Fruit fly (Drosophila melanogaster) whole organism, larva: ENCODE data around the gene alpha-Man-IIa.

Experiments used
- noc ChIP-seq: fragments of 200-800 bp; sonication (Bioruptor generic); optimal IDR thresholded peaks from 3 replicates; lab custom pipeline; 2019; ENCODE audit warnings: missing biosample characterization, mild to moderate bottlenecking, missing genetic modification characterization, moderate library complexity

The alpha-Man-IIa gene

DNA sequence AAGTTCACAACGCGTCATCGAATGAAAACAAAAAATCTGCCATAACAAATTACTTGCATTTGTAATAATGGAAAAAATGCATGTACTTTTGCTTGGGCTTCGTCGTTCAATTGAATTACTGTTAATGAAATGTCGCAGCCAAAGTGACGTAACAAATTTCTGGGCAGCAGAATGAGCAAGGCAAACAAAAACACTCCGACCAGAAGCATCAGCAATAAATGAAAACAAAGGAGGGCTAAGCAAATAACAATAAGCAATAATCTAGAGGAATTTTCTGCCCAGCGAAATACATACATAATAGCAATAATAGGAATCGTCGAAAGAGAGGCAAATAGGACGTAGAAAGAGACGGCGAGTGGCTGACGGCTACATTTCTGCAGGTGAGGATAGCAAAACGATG is 10.0 kb downstream of the alpha-Man-IIa start:
- TF ChIP-seq noc (tag; lab: Kevin White, UChicago) = no peak

DNA sequence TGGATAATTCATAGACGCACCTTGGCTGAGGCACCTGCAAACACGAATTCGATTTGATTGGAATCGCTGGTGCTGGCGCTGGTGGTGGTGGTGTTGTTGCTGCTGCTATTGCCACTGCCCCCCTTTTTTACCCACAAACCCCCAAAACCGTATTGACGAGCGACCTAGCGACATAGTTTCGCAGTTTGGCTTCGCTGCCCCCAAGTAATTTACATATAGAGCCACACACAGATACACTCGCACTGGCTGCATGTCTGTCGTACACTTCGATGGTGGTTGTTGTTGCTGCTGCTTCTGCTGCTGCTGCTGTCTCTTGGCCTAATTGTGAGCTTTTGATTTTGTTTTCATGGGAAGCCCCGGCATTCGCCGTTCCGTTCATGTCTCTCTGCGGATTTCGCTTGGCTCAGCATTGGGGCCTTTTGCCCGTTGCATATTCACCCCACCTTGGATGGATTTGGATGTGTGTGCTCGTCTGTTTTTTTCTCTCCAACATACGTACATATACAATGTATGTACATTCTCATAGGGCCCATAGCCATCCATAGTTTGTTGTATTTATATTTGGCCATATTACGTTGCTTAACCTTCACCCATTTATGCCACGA is 11.8 kb downstream of the alpha-Man-IIa start:
- no peak for TF ChIP-seq noc (tag; lab: Kevin White, UChicago)

DNA sequence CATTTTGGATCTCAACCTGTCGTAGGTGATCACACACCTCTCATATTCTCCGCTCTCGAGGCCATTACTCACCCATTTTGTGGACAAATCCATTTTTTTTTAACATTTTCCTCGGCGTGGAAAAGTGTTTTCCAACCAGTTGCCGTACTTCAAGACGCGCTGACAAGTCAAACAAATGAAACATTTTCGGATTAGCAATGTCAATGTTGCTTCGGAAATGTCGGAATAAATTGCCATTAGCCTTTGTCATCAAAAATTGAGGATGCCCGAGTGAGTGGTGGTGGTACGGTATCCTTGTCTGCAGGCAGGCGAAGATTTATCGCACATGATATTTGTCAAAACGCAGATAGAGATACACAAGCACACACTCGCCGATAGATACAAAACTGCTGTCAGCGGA is 15.0 kb downstream of the alpha-Man-IIa start:
- no peak for TF ChIP-seq noc (tag; lab: Kevin White, UChicago)

DNA sequence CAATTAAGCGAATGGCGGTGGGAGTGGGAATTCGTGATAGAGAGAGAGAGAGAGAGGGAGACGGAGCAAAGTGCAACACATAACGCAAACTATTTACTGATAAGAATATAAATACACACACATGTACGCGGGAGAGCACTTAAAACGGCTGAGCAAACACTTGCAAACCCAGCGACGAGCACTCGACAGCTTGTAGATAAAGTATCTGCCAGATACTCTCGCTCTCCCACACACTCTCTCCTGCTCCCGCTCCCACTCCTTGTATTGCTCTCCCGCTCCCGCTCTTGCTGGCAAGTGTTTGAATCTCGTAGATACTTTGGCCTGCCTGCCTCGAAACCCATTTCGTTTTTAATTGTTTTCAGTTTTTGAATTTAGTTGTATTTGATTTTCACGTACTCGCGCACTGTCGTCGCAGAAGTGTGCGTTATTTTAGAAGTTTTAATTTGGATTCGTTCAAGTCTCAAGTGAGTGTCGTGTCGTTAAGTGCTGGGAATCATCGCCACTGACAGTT is 15.9 kb downstream of the alpha-Man-IIa start:
- TF ChIP-seq noc (tag; lab: Kevin White, UChicago) = no peak

DNA sequence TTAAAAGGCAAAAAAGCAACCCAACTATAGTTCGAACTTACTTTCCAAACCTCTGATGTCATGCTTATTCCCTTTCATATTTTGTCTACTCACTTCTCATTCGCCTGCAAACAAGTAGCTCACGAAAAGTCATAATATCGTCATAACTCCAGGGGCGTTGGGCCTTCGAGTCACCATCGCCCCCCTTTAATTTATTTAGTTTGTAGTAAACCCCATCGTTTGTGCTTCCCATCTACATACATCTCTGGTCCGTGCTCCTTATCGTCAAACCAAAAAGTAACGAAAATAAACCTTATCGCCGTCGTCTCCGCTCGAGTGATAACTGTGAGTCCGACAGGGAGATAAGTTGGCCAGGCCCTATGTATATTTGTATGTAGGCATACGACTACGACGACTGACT is 16.6 kb downstream of the alpha-Man-IIa start:
- peak; percentile 90 for TF ChIP-seq noc (tag; lab: Kevin White, UChicago)

DNA sequence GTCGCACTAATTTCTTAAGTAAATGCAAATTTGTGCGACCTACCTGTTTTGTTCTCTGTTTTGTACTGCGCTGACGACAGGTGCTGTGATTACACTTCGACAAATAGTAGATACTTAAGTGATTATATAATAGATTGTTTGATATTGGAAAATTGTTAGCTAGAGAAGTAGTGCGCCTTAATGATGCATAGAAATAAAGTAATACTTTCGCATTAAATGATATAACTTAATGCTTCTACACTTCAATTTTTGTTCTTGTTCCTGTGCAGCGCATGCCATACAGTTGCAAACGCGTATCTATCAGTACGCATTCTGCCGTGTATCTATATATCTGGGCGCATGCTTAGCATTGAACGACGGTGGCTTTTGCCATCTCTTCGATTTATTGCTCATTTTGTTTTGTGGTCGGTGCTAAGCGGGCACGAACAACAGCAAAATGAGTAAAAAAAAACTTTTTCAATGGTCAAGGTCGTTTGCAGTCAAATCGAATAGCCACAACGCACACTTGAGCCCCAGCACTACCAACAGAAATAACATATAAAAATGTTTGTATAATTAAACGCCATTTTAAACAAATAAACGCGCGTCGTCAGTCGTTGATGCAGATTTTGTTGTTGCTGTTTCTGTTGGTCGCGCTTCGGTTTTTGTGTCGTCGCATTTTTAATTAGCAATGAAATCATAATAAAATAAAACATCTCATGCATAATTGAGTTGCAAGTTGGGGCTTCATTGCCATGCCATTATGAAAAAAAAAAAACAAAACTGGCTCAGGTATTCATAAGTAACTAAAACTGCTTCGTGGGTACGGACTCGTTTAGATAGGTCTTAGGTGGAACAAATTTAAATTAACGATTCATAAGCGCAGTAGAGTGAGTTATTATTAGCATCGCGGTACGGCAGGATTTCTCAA is 18.3 kb downstream of the alpha-Man-IIa start:
- TF ChIP-seq noc (tag; lab: Kevin White, UChicago) = peak; percentile 78

DNA sequence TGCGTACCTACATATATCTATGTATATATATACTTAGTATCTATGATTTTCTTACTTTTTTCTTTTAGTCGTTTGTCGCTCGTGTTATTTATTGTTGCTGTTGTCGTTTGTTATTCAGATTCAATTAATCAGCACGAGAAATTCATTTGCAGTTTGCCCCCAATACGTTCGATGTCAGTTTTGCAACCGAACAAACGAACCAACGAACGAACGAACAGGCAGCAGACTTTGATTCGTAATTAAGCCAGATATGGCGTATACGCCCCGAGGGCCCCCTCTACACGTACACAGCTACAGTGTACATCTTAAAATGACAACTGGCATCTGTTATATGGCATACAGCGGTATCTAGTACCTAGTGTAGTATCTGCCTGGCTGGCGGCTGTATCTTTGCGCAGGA is 20.9 kb downstream of the alpha-Man-IIa start:
- no peak for TF ChIP-seq noc (tag; lab: Kevin White, UChicago)

DNA sequence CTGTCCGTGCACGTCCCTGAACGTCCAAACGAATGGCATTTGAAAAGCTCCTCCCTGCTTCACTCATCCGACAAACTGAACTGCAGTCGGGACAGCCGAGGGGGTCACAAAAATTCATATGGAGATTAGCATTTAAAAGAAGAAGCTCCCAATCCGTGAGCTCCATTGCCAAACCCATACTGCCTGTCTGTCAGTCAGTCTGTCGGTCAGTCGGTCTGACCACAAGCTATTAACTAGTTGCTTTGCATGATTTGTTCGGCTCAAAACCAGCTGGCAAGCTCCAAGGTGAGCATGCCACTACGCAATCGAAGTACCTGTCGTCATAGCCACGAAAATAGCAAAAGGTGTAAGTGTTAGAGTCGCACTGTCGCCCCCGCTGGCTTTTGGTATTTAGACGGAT is 21.4 kb downstream of the alpha-Man-IIa start:
- TF ChIP-seq noc (tag; lab: Kevin White, UChicago) = no peak

DNA sequence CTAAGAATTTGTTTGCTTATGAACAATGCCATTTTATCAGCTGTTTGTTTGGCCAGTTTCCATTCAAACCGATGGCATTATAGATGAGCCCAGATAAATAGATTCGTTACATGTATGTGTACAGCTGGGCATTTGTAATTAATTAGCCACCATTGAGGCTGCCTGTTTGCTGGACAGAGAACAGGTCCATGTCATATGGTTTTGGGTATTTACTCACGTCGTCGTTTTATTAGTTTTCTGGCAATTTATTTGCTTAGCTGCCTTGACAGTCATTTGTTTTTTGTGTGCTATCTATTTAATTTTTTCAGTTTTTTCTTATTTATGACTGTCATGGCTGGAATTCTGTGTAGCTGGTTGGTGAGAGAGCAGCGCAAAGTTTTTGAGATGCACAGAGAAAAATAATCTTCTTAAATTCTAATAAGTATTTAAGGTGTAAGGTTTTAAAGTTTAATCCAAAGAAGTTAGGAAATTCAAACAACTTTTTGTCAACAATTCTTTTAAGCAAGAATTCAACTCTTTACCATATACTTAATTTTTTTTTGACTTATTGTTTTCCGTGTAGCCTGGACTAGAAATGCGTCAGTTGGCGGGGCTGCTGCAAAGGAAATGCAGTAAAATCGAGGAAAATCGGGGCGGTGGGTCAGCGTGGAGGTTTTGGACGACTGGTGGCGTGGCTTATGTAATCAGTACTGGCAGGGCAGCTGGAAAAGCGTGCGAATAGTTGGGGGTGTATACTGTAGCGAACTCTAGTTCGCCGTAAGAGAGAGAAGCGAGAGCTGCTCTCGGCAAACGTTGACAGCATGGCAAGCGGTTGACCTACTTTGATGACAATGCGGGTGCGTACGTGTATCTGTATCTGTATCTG is 22.4 kb downstream of the alpha-Man-IIa start:
- TF ChIP-seq noc (tag; lab: Kevin White, UChicago) = peak; percentile 91

DNA sequence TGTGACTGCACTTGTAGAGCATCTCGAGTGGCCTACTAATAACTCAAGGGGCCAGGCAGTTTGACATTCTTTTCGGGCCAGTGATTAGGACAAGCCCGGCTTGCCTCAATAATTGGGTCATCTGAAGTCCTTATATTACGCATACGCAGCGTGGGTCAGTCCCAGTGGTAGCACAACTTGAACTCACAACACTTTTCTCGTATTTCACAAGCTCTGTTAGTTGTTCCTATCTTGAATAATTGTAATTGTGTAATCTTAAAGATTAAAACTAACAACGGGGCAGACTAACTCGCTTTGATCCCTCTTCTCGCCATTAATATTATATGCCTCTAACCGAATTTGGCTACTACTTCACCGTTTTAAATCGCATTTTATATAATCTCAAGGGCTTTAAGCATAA is 23.6 kb downstream of the alpha-Man-IIa start:
- no peak for TF ChIP-seq noc (tag; lab: Kevin White, UChicago)

DNA sequence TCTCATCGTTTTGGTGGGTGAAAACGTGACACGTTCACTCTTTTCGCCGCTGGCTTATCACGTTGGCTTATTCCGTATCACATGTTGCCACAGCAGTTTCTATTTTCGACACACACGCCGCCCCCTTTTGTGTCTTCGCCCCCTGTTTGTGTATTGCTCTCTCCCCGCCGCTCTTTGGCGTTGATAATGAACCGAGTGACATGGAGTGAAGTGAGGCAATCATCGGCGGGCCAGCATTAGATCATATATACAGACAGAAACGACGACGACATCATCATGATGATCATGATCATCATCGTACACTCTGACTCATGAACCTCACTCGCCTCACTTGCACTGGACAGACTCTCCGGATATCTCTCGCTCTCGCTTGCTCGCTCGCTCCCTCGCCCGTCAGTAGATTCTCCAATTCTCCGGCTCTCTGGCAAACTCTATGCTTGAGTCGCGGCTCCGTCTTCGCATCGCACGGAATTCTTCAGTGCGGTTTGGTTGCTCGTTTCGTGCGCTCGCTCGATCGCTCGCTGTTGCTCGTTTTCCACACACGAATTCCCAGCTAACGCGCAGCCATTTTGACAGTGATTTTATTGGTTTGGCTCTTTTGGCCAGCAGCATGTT is 24.1 kb downstream of the alpha-Man-IIa start:
- peak; percentile 38 for TF ChIP-seq noc (tag; lab: Kevin White, UChicago)

DNA sequence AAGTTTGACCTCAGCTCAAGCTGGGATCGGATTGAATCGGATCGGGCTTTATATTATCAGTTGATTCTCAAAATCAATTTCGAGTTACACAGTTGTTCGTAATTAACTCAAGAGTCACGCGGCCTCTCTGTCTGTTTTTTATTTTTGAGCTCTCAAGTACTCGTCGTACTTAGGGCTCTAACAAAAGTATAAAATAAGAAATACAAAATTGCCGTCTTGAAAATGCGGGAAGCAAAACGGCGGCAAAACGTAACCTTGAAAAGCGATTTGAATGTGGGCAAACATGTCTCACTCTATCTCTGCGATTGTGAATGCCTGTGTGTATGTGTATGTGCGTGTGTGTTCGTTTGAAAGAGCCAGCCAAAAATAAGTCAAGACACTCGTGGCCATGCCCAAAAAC is 25.3 kb downstream of the alpha-Man-IIa start:
- TF ChIP-seq noc (tag; lab: Kevin White, UChicago) = no peak

DNA sequence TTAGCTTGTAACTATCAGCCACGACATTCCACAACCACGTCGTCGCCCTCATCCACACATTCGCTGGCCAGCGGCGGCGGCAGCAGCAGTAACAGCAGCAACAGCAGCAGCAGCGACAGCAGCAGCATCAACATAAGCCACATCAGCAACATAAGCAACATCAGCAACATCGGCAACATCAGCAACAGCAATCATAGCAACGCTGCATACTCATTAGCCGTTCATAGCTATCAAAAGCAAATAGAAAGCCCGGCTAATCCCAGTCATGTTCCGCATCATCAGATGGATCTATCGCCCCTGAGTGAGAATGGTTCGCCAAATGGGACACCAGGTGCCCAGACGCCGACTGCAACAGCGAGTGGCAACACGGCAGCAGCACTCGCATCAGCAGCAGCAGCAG is 28.8 kb downstream of the alpha-Man-IIa start:
- no peak for TF ChIP-seq noc (tag; lab: Kevin White, UChicago)

DNA sequence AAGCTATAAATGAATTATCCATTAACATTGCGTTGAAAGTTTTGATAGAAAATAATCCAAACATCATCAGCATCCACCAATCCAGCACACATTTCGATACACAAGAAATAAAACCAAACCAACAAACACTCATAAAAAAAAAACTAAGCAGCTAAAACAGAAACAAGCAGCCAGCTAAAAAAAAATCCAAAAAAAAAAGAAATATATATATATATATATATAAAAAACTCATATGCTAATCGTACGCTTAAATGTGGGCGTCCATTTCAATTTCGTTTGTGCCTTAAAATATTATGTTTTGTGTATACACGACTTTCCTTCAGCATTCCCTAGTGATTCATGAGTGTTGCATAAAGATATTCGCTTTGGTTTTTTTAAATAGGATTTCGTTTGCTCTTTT is 29.6 kb downstream of the alpha-Man-IIa start:
- no peak for TF ChIP-seq noc (tag; lab: Kevin White, UChicago)

DNA sequence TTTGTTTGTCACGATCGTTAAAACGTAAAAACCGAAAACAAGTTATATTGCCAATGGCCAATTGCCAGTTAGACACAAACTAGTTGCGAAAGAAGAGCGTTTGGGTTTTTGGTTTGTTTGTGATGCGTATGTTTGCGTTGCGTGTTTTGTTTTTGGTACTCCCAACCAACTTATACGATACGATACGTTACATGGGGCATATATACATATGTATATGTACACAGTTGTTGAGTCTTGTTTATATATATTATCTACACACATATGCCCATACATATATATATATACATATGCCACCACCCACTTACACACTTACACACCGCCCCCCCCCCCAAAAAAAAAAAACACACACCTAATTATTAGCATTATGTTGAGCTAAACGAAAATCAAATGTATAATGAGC is 36.0 kb downstream of the alpha-Man-IIa start:
- no peak for TF ChIP-seq noc (tag; lab: Kevin White, UChicago)
